Worm (Caenorhabditis elegans) whole organism, young adult: ENCODE data around the gene col-68.

Source experiments
- B0019.2 ChIP-seq: fragments of 200-800 bp; sonication (Bioruptor generic); conservative IDR thresholded peaks from 2 replicates; pipeline ENCODE4 v1.3.6; 2022; ENCODE audit warnings: missing genetic modification reagents, missing genetic modification characterization, missing compliant biosample characterization
- B0261.1 ChIP-seq: sonication (generic microtip); optimal IDR thresholded peaks from 2 replicates; lab custom pipeline; 2016; ENCODE audit warnings: mild to moderate bottlenecking, missing genetic modification characterization, moderate library complexity, missing compliant biosample characterization
- B0336.3 ChIP-seq: fragments of 200-800 bp; sonication (Bioruptor generic); IDR thresholded peaks from 2 replicates; pipeline ENCODE4 v1.3.6; 2022; ENCODE audit warnings: missing genetic modification characterization, missing compliant biosample characterization
- F22D6.2 ChIP-seq: sonication (generic microtip); optimal IDR thresholded peaks from 2 replicates; lab custom pipeline; 2016; ENCODE audit warnings: mild to moderate bottlenecking, missing genetic modification characterization, missing compliant biosample characterization
- F33H1.4 ChIP-seq: fragments of 200-800 bp; sonication (Bioruptor generic); IDR thresholded peaks from 2 replicates; pipeline ENCODE4 v1.3.6; 2022; ENCODE audit warnings: missing genetic modification reagents, missing genetic modification characterization, missing compliant biosample characterization
- T07F8.4 ChIP-seq: sonication (generic microtip); optimal IDR thresholded peaks from 2 replicates; lab custom pipeline; 2016; ENCODE audit warnings: mild to moderate bottlenecking, missing genetic modification characterization, moderate library complexity, missing compliant biosample characterization
- Y53F4B.3 ChIP-seq: fragments of 200-800 bp; sonication (Bioruptor generic); IDR thresholded peaks from 2 replicates; pipeline ENCODE4 v1.3.6; 2022; ENCODE audit warnings: missing genetic modification reagents, missing genetic modification characterization, missing compliant biosample characterization
- Y56A3A.18 ChIP-seq: fragments of 200-800 bp; sonication (Bioruptor generic); IDR thresholded peaks from 2 replicates; pipeline ENCODE4 v1.3.6; 2022; ENCODE audit warnings: missing genetic modification reagents, missing genetic modification characterization, missing compliant biosample characterization
- ZK185.1 ChIP-seq: sonication (generic microtip); optimal IDR thresholded peaks from 2 replicates; lab custom pipeline; 2016; ENCODE audit warnings: mild to moderate bottlenecking, missing genetic modification characterization, missing compliant biosample characterization; ENCODE audit not compliant: poor library complexity, severe bottlenecking
- athp-1 ChIP-seq: sonication (generic microtip); optimal IDR thresholded peaks from 2 replicates; lab custom pipeline; 2017; ENCODE audit warnings: mild to moderate bottlenecking, missing genetic modification characterization, missing compliant biosample characterization
- attf-6 ChIP-seq: fragments of 200-800 bp; sonication (Bioruptor generic); IDR thresholded peaks from 2 replicates; pipeline ENCODE4 v1.3.6; 2022; ENCODE audit warnings: missing genetic modification reagents, missing genetic modification characterization, missing compliant biosample characterization
- ceh-100 ChIP-seq: fragments of 200-800 bp; sonication (Bioruptor generic); IDR thresholded peaks from 2 replicates; pipeline ENCODE4 v1.3.6; 2022; ENCODE audit warnings: missing genetic modification reagents, missing genetic modification characterization, missing compliant biosample characterization
- ceh-27 ChIP-seq: fragments of 200-800 bp; sonication (Bioruptor generic); optimal IDR thresholded peaks from 2 replicates; lab custom pipeline; 2018; ENCODE audit warnings: mild to moderate bottlenecking, missing genetic modification characterization, moderate library complexity, missing compliant biosample characterization
- ceh-40 ChIP-seq: fragments of 200-800 bp; sonication (Bioruptor generic); IDR thresholded peaks from 2 replicates; pipeline ENCODE4 v1.3.6; 2022; ENCODE audit warnings: missing genetic modification characterization, missing compliant biosample characterization
- ceh-91 ChIP-seq: fragments of 200-800 bp; sonication (Bioruptor generic); IDR thresholded peaks from 2 replicates; pipeline ENCODE4 v1.3.6; 2022; ENCODE audit warnings: missing genetic modification reagents, missing genetic modification characterization, missing compliant biosample characterization
- die-1 ChIP-seq: sonication (generic microtip); optimal IDR thresholded peaks from 2 replicates; lab custom pipeline; 2016; ENCODE audit warnings: missing genotype, mild to moderate bottlenecking, missing genetic modification characterization, missing compliant biosample characterization
- efl-1 ChIP-seq: fragments of 150-350 bp; optimal IDR thresholded peaks from 2 replicates; lab custom pipeline; 2014; ENCODE audit warnings: missing biosample characterization, missing genetic modification reagents, missing genetic modification characterization
- egrh-3 ChIP-seq: fragments of 200-800 bp; sonication (Bioruptor generic); IDR thresholded peaks from 2 replicates; pipeline ENCODE4 v1.3.6; 2022; ENCODE audit warnings: missing genetic modification reagents, missing genetic modification characterization, missing compliant biosample characterization
- ekl-4 ChIP-seq: fragments of 200-800 bp; sonication (Bioruptor generic); IDR thresholded peaks from 2 replicates; pipeline ENCODE4 v1.3.6; 2022; ENCODE audit warnings: missing genetic modification reagents, missing genetic modification characterization, missing compliant biosample characterization
- hmg-1.2 ChIP-seq: fragments of 200-800 bp; sonication (Bioruptor generic); IDR thresholded peaks from 2 replicates; pipeline ENCODE4 v1.3.6; 2022; ENCODE audit warnings: missing genetic modification reagents, missing genetic modification characterization, missing compliant biosample characterization
- let-526 ChIP-seq: fragments of 200-800 bp; sonication (Bioruptor generic); IDR thresholded peaks from 2 replicates; pipeline ENCODE4 v1.3.6; 2022; ENCODE audit warnings: missing genetic modification reagents, missing genetic modification characterization, missing compliant biosample characterization
- let-607 ChIP-seq, 2 experiments: fragments of 200-800 bp in 1 of 2; sonication (Bioruptor generic) in 1 of 2; sonication (generic microtip) in 1 of 2; optimal IDR thresholded peaks; 2 replicates each; lab custom pipeline; 2016 to 2018; ENCODE audit warnings: mild to moderate bottlenecking in 2 of 2, missing compliant biosample characterization in 2 of 2, missing genetic modification characterization in 2 of 2, moderate library complexity in 2 of 2, missing genotype in 1 of 2
- lsl-1 ChIP-seq: fragments of 200-800 bp; sonication (Bioruptor generic); optimal IDR thresholded peaks from 2 replicates; lab custom pipeline; 2018; ENCODE audit warnings: mild to moderate bottlenecking, missing genetic modification characterization, moderate library complexity, missing compliant biosample characterization
- madf-10 ChIP-seq: sonication (generic microtip); optimal IDR thresholded peaks from 2 replicates; lab custom pipeline; 2016; ENCODE audit warnings: mild to moderate bottlenecking, missing genetic modification characterization, missing compliant biosample characterization
- madf-6 ChIP-seq: fragments of 200-800 bp; sonication (Bioruptor generic); IDR thresholded peaks from 2 replicates; pipeline ENCODE4 v1.3.6; 2022; ENCODE audit warnings: missing genetic modification reagents, missing genetic modification characterization, missing compliant biosample characterization
- mxl-1 ChIP-seq: sonication (generic microtip); optimal IDR thresholded peaks from 2 replicates; lab custom pipeline; 2016; ENCODE audit warnings: missing genetic modification characterization, missing compliant biosample characterization
- nfyb-1 ChIP-seq: fragments of 200-800 bp; sonication (Bioruptor generic); IDR thresholded peaks from 2 replicates; pipeline ENCODE4 v1.3.6; 2022; ENCODE audit warnings: missing genetic modification reagents, missing genetic modification characterization, missing compliant biosample characterization
- nhr-90 ChIP-seq: sonication (generic microtip); optimal IDR thresholded peaks from 2 replicates; lab custom pipeline; 2016; ENCODE audit warnings: missing genotype, mild to moderate bottlenecking, missing genetic modification characterization, missing compliant biosample characterization
- pbrm-1 ChIP-seq: fragments of 200-800 bp; sonication (Bioruptor generic); IDR thresholded peaks from 2 replicates; pipeline ENCODE4 v1.3.6; 2022; ENCODE audit warnings: missing genetic modification reagents, missing genetic modification characterization, missing compliant biosample characterization
- pha-4 ChIP-seq: fragments of 150-350 bp; sonication (generic microtip); optimal IDR thresholded peaks from 2 replicates; lab custom pipeline; 2014; ENCODE audit warnings: missing biosample characterization, missing genetic modification reagents, missing genetic modification characterization
- rcor-1 ChIP-seq: fragments of 200-800 bp; sonication (Bioruptor generic); IDR thresholded peaks from 2 replicates; pipeline ENCODE4 v1.3.6; 2022; ENCODE audit warnings: missing genetic modification reagents, missing genetic modification characterization, missing compliant biosample characterization
- repo-1 ChIP-seq: sonication (generic microtip); optimal IDR thresholded peaks from 2 replicates; lab custom pipeline; 2017; ENCODE audit warnings: mild to moderate bottlenecking, missing genetic modification characterization, missing compliant biosample characterization
- snpc-1.1 ChIP-seq: sonication (generic microtip); optimal IDR thresholded peaks from 2 replicates; lab custom pipeline; 2017; ENCODE audit warnings: missing genetic modification characterization, mild to moderate bottlenecking, missing compliant biosample characterization, antibody characterized with exemption, moderate library complexity, missing genotype, missing genetic modification reagents; ENCODE audit not compliant: insufficient read depth
- snpc-1.3 ChIP-seq: sonication (generic microtip); optimal IDR thresholded peaks from 2 replicates; lab custom pipeline; 2017; ENCODE audit warnings: missing genetic modification characterization, mild to moderate bottlenecking, missing compliant biosample characterization, antibody characterized with exemption, moderate library complexity, missing genotype, missing genetic modification reagents; ENCODE audit not compliant: insufficient read depth
- snpc-3.4 ChIP-seq: sonication (generic microtip); optimal IDR thresholded peaks from 2 replicates; lab custom pipeline; 2017; ENCODE audit warnings: missing genetic modification characterization, mild to moderate bottlenecking, missing compliant biosample characterization, antibody characterized with exemption, moderate library complexity, missing genotype, missing genetic modification reagents
- unc-62 ChIP-seq: fragments of 150-350 bp; optimal IDR thresholded peaks from 2 replicates; lab custom pipeline; 2014; ENCODE audit warnings: missing biosample characterization, missing genetic modification reagents, missing genetic modification characterization
- ztf-22 ChIP-seq: fragments of 200-800 bp; sonication (Bioruptor generic); optimal IDR thresholded peaks from 2 replicates; lab custom pipeline; 2018; ENCODE audit warnings: mild to moderate bottlenecking, missing genetic modification characterization, moderate library complexity, missing compliant biosample characterization
- ztf-6 ChIP-seq: fragments of 200-800 bp; sonication (Bioruptor generic); IDR thresholded peaks from 2 replicates; pipeline ENCODE4 v1.3.6; 2022; ENCODE audit warnings: missing genetic modification reagents, missing genetic modification characterization, missing compliant biosample characterization

col-68 gene

ce11 chrII:135166-135565, 30.8 kb downstream of the col-68 start, which contains the start of gene K10B4.1:
K10B4.1 (plus strand) TSS chrII:135466.
- TF ChIP-seq snpc-1.3 (tag; lab: Kevin White, UChicago) = no peak
- TF ChIP-seq egrh-3 (GFP tag; lab: Robert Waterston, UW) = no peak
- no peak for TF ChIP-seq B0019.2 (GFP tag; lab: Robert Waterston, UW)
- no peak for TF ChIP-seq ztf-22 (GFP tag; lab: Kevin White, UChicago)
- no peak for TF ChIP-seq pbrm-1 (GFP tag; lab: Robert Waterston, UW)
- TF ChIP-seq unc-62 (GFP tag; lab: Kevin White, UChicago) = no peak
- TF ChIP-seq madf-10 (tag; lab: Kevin White, UChicago) = no peak
- no peak for TF ChIP-seq pha-4 (tag; lab: Kevin White, UChicago)
- TF ChIP-seq T07F8.4 (tag; lab: Kevin White, UChicago) = no peak
- TF ChIP-seq ceh-91 (GFP tag; lab: Robert Waterston, UW) = no peak
- TF ChIP-seq nfyb-1 (GFP tag; lab: Robert Waterston, UW) = no peak
- no peak for TF ChIP-seq snpc-1.1 (tag; lab: Kevin White, UChicago)
- TF ChIP-seq nhr-90 = no peak

ce11 chrII:146933-147332, 42.6 kb downstream of the col-68 start, which contains the start of gene T25D3.4:
T25D3.4 (plus strand) TSS chrII:147233.
- TF ChIP-seq ceh-27 (GFP tag; lab: Kevin White, UChicago) = no peak
- TF ChIP-seq ceh-100 (GFP tag; lab: Robert Waterston, UW) = peak; percentile 67
- TF ChIP-seq, all 124 proteins: peak for 1

ce11 chrII:151495-151894, 47.2 kb downstream of the col-68 start:
- TF ChIP-seq snpc-3.4 (tag; lab: Kevin White, UChicago) (no peak), ceh-40 (GFP tag; lab: Robert Waterston, UW) (no peak), madf-6 (GFP tag; lab: Robert Waterston, UW) (no peak), Y53F4B.3 (GFP tag; lab: Robert Waterston, UW) (no peak), athp-1 (tag; lab: Kevin White, UChicago) (no peak)

ce11 chrII:152283-152682, 47.9 kb downstream of the col-68 start, which contains the start of gene T25D3.3:
T25D3.3 (plus strand) TSS chrII:152583.
- TF ChIP-seq F33H1.4 (GFP tag; lab: Robert Waterston, UW) = no peak
- TF ChIP-seq nhr-90 = no peak
- TF ChIP-seq let-607 (tag; optimal IDR thresholded peaks at IDR 0.05; lab: Kevin White, UChicago) = no peak
- TF ChIP-seq efl-1 (GFP tag; lab: Kevin White, UChicago) = no peak
- TF ChIP-seq repo-1 (tag; lab: Kevin White, UChicago) = no peak
- TF ChIP-seq mxl-1 (tag; lab: Kevin White, UChicago) = no peak
- no peak for TF ChIP-seq B0336.3
- TF ChIP-seq F22D6.2 (tag; lab: Kevin White, UChicago) = no peak
- TF ChIP-seq lsl-1 (GFP tag; lab: Kevin White, UChicago) = no peak
- TF ChIP-seq ekl-4 = no peak
- no peak for TF ChIP-seq rcor-1 (GFP tag; lab: Robert Waterston, UW)
- TF ChIP-seq attf-6 (GFP tag; lab: Robert Waterston, UW) = no peak
- TF ChIP-seq hmg-1.2 (GFP tag; lab: Robert Waterston, UW) = no peak
- TF ChIP-seq B0261.1 (tag; lab: Kevin White, UChicago) = no peak
- no peak for TF ChIP-seq ztf-6 (GFP tag; lab: Robert Waterston, UW)
- TF ChIP-seq Y56A3A.18 (GFP tag; lab: Robert Waterston, UW) = no peak
- TF ChIP-seq die-1 (tag; lab: Kevin White, UChicago) = no peak
- TF ChIP-seq ZK185.1 = no peak
- no peak for TF ChIP-seq let-526
